Fruit fly (Drosophila melanogaster): ENCODE data around the gene CG2983.

CG2983 gene

dm6 chr2L:2878859-2879258 lies 31.4 kb downstream of the CG2983 start, which contains the start of gene RabGGTb (continued):
- no peak for TF ChIP-seq Opbp (GFP tag; IDR thresholded peaks at IDR 0.05; ENCODE audit: partially characterized antibody)
- peak; percentile 10 for TF ChIP-seq Ravus (GFP tag; IDR thresholded peaks at IDR 0.05)
- peak; percentile 28 for TF ChIP-seq Nf-YC (tag; optimal IDR thresholded peaks at IDR 0.05)
- TF ChIP-seq Drgx (GFP tag; IDR thresholded peaks at IDR 0.05): peak; percentile 80
- peak in 1 of 2 experiments; percentile 36 for TF ChIP-seq bsh (GFP tag; optimal IDR thresholded peaks at IDR 0.05)
- TF ChIP-seq sens-2 (GFP tag; IDR thresholded peaks at IDR 0.05): 0 out of 2 replicates have a peak, but pooled peaks have one; percentile 42
- TF ChIP-seq yki (optimal IDR thresholded peaks at IDR 0.05): no peak
- no peak for TF ChIP-seq da (GFP tag; optimal IDR thresholded peaks at IDR 0.05)
- TF ChIP-seq Doc2 (GFP tag; IDR thresholded peaks at IDR 0.05): no peak
- no peak; the same call in 1 of the 2 replicates for TF ChIP-seq CG5953 (GFP tag; IDR thresholded peaks at IDR 0.05)
- TF ChIP-seq Mrtf (GFP tag; IDR thresholded peaks at IDR 0.05): peak; percentile 66; the same call in 2 of the 3 replicates
- TF ChIP-seq Dref (GFP tag; IDR thresholded peaks at IDR 0.05): peak; percentile 41
- TF ChIP-seq org-1 (GFP tag; optimal IDR thresholded peaks at IDR 0.05): peak; percentile 26
- TF ChIP-seq TFAM (GFP tag; optimal IDR thresholded peaks at IDR 0.05): no peak
- peak; percentile 50; the same call in 1 of the 3 replicates for TF ChIP-seq CG11093 (GFP tag; IDR thresholded peaks at IDR 0.05)
- TF ChIP-seq dati (GFP tag; IDR thresholded peaks at IDR 0.05): 0 out of 2 replicates have a peak, but pooled peaks have one; percentile 58
- peak; percentile 65 for TF ChIP-seq B-H2 (GFP tag; optimal IDR thresholded peaks at IDR 0.05)
- peak; percentile 43 for TF ChIP-seq en (GFP tag; optimal IDR thresholded peaks at IDR 0.05)
- TF ChIP-seq CG14965 (GFP tag; optimal IDR thresholded peaks at IDR 0.05; ENCODE audit: borderline replicate concordance): no peak
- no peak for TF ChIP-seq CG18764 (GFP tag; optimal IDR thresholded peaks at IDR 0.05)
- TF ChIP-seq Scr (GFP tag; IDR thresholded peaks at IDR 0.05; ENCODE audit: partially characterized antibody): 0 out of 2 replicates have a peak, but pooled peaks have one; percentile 10
- TF ChIP-seq oc (tag; optimal IDR thresholded peaks at IDR 0.05): peak; percentile 49
- peak; percentile 24 for TF ChIP-seq her (GFP tag; optimal IDR thresholded peaks at IDR 0.05)
- no peak for TF ChIP-seq CG9437 (GFP tag; optimal IDR thresholded peaks at IDR 0.05)
- TF ChIP-seq Gug (GFP tag; IDR thresholded peaks at IDR 0.05): peak; percentile 42; the same call in 3 of the 4 replicates
- TF ChIP-seq CG3281 (GFP tag; optimal IDR thresholded peaks at IDR 0.05): peak; percentile 45
- TF ChIP-seq gem (tag; optimal IDR thresholded peaks at IDR 0.05): peak; percentile 51
- TF ChIP-seq HmgD (GFP tag; optimal IDR thresholded peaks at IDR 0.05): no peak
- peak; percentile 33 for TF ChIP-seq Hr3 (GFP tag; optimal IDR thresholded peaks at IDR 0.05)
- peak; percentile 38 for TF ChIP-seq ind (GFP tag; optimal IDR thresholded peaks at IDR 0.05)
- peak; percentile 72; the same call in 2 of the 3 replicates for TF ChIP-seq ken (GFP tag; IDR thresholded peaks at IDR 0.05)
- TF ChIP-seq CG3726 (GFP tag; IDR thresholded peaks at IDR 0.05): 0 out of 3 replicates have a peak, but pooled peaks have one; percentile 36
- peak; percentile 56 for TF ChIP-seq dm (GFP tag; optimal IDR thresholded peaks at IDR 0.05)
- peak; percentile 66 for TF ChIP-seq Meics (GFP tag; optimal IDR thresholded peaks at IDR 0.05)
- no peak for TF ChIP-seq emc (GFP tag; optimal IDR thresholded peaks at IDR 0.05)
- no peak for TF ChIP-seq CG7745 (tag; optimal IDR thresholded peaks at IDR 0.05)
- peak; percentile 48 for TF ChIP-seq dmrt99B (tag; optimal IDR thresholded peaks at IDR 0.05)
- no peak for TF ChIP-seq eve (GFP tag; optimal IDR thresholded peaks at IDR 0.05)
- peak; percentile 82 for TF ChIP-seq Atf6 (GFP tag; IDR thresholded peaks at IDR 0.05)
- peak; percentile 69 for TF ChIP-seq CG17328 (GFP tag; IDR thresholded peaks at IDR 0.05)
- TF ChIP-seq bcd (GFP tag; optimal IDR thresholded peaks at IDR 0.05): peak; percentile 61
- no peak for TF ChIP-seq CG16815 (GFP tag; optimal IDR thresholded peaks at IDR 0.05)
- no peak for TF ChIP-seq Elba2 (GFP tag; optimal IDR thresholded peaks at IDR 0.05)
- TF ChIP-seq CG12219 (GFP tag; optimal IDR thresholded peaks at IDR 0.05): peak; percentile 41
- peak; percentile 47; the same call in 2 of the 3 replicates for TF ChIP-seq Doc3 (GFP tag; IDR thresholded peaks at IDR 0.05; ENCODE audit: partially characterized antibody)
- peak; percentile 50 for TF ChIP-seq Hmr (GFP tag; optimal IDR thresholded peaks at IDR 0.05)
- TF ChIP-seq tap (tag; optimal IDR thresholded peaks at IDR 0.05): peak; percentile 32
- TF ChIP-seq CG10274 (GFP tag; optimal IDR thresholded peaks at IDR 0.05): no peak
- peak; percentile 34 for TF ChIP-seq CG8924 (tag; optimal IDR thresholded peaks at IDR 0.05)
- TF ChIP-seq Abd-B (GFP tag; optimal IDR thresholded peaks at IDR 0.05): no peak
- peak; percentile 17 for TF ChIP-seq Atf3 (GFP tag; optimal IDR thresholded peaks at IDR 0.05)

Data from whole organism, embryonic.